Fruit fly (Drosophila melanogaster) whole organism: ENCODE results near the gene crp.

Experiments used
- CG8478 ChIP-seq: fragments of >200 bp; optimal IDR thresholded peaks from 2 replicates; lab custom pipeline; 2018; ENCODE audit warnings: inconsistent platforms
- Dll ChIP-seq: fragments of >200 bp; optimal IDR thresholded peaks from 2 replicates; lab custom pipeline; 2017
- psq ChIP-seq: fragments of >200 bp; optimal IDR thresholded peaks from 2 replicates; lab custom pipeline; 2017
- usp ChIP-seq: fragments of >200 bp; optimal IDR thresholded peaks from 2 replicates; lab custom pipeline; 2017; ENCODE audit warnings: missing biosample characterization, missing genetic modification characterization, mixed read lengths

DNA sequence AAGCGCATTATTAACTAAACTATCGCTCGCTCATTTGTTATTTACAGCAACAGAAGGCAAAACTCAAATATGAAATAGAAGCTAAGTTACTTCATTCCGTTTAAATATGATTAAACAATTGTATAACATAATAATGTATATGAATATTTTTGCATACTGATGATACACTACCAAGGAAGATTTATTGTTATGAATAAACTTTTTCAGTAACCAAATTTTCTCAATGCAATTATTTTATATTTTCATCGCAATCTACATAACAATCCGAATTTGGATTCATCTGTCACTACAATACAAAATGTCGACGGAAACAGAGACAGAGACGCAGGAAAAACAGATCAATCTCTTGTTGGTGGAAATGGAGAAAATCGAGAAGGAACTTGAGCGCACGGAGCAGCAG is 3.5 kb upstream of the crp start, which contains the start of gene CG17329:
- TF ChIP-seq CG8478 = no peak
- no peak for TF ChIP-seq Dll (lab: Kevin White, UChicago)
- TF ChIP-seq psq (lab: Kevin White, UChicago) = no peak
- TF ChIP-seq usp (GFP tag; lab: Kevin White, UChicago) = no peak
